Worm (Caenorhabditis elegans): ENCODE results near the gene T04A8.13.

DNA sequence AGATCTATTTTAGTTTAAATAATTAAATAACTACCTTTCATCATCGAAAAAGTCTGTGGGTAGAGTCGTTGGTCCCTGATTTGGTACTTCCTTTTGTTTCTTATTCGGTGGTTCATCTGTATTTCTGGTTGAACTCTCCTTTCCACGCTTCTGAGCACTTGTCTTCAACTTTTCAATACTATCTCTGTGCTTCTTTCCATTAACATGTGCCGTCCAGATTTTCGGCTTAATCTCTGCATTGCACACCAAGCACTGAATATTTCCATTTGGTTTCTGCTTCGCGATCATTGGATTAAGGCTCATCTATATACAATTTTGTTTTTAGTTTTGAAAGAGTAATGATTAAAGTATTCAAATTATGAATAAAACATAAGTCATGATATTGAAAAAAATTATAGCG, 6.9 kb upstream of the T04A8.13 start, which contains the start of gene sel-13:
- TF ChIP-seq tra-4 (tag; optimal IDR thresholded peaks at IDR 0.05) (no peak), ama-1 (optimal IDR thresholded peaks at IDR 0.05) (no peak), aly-1 (tag; optimal IDR thresholded peaks at IDR 0.05) (no peak), B0310.2 (tag; optimal IDR thresholded peaks at IDR 0.05) (no peak), sea-1 (GFP tag; conservative IDR thresholded peaks at IDR 0.05) (no peak), tbx-37 (GFP tag; conservative IDR thresholded peaks at IDR 0.05) (no peak)
